Worm (Caenorhabditis elegans) whole organism, young adult: ENCODE data around the gene ZK507.1.

Experiments
- B0035.1 ChIP-seq: sonication (generic microtip); optimal IDR thresholded peaks from 2 replicates; lab custom pipeline; 2016; ENCODE audit warnings: missing genetic modification characterization, mild to moderate bottlenecking, missing compliant biosample characterization, missing genotype, missing genetic modification reagents
- B0336.3 ChIP-seq: fragments of 200-800 bp; sonication (Bioruptor generic); IDR thresholded peaks from 2 replicates; pipeline ENCODE4 v1.3.6; 2022; ENCODE audit warnings: missing genetic modification characterization, missing compliant biosample characterization
- F55B11.4 ChIP-seq: sonication (generic microtip); optimal IDR thresholded peaks from 2 replicates; lab custom pipeline; 2016; ENCODE audit warnings: missing compliant biosample characterization, missing genetic modification characterization, borderline replicate concordance; ENCODE audit not compliant: insufficient read depth
- T07F8.4 ChIP-seq: sonication (generic microtip); optimal IDR thresholded peaks from 2 replicates; lab custom pipeline; 2016; ENCODE audit warnings: mild to moderate bottlenecking, missing genetic modification characterization, moderate library complexity, missing compliant biosample characterization
- atf-7 ChIP-seq: sonication (generic microtip); optimal IDR thresholded peaks from 2 replicates; lab custom pipeline; 2017; ENCODE audit warnings: mild to moderate bottlenecking, missing genetic modification characterization, missing compliant biosample characterization
- attf-3 ChIP-seq: fragments of 200-800 bp; sonication (Bioruptor generic); conservative IDR thresholded peaks from 2 replicates; pipeline ENCODE4 v1.3.6; 2022; ENCODE audit warnings: missing genetic modification reagents, missing genetic modification characterization, missing compliant biosample characterization
- attf-5 ChIP-seq: fragments of 200-800 bp; sonication (Bioruptor generic); optimal IDR thresholded peaks from 2 replicates; lab custom pipeline; 2018; ENCODE audit warnings: mild to moderate bottlenecking, missing genetic modification characterization, missing compliant biosample characterization
- bed-1 ChIP-seq: fragments of 200-800 bp; sonication (Bioruptor generic); IDR thresholded peaks from 2 replicates; pipeline ENCODE4 v1.3.6; 2022; ENCODE audit warnings: missing genetic modification reagents, missing genetic modification characterization, missing compliant biosample characterization
- ccch-3 ChIP-seq: fragments of 200-800 bp; sonication (Bioruptor generic); optimal IDR thresholded peaks from 2 replicates; lab custom pipeline; 2018; ENCODE audit warnings: mild to moderate bottlenecking, missing genetic modification characterization, missing compliant biosample characterization
- cebp-1 ChIP-seq, 2 experiments: fragments of 200-800 bp in 1 of 2; sonication (Bioruptor generic) in 1 of 2; sonication (generic microtip) in 1 of 2; IDR thresholded peaks in 1 of 2; optimal IDR thresholded peaks in 1 of 2; 2 replicates each; pipeline versions ENCODE4 v1.3.6 to Lab custom; 2017 to 2022; ENCODE audit warnings: missing compliant biosample characterization in 2 of 2, missing genetic modification characterization in 2 of 2, mild to moderate bottlenecking in 1 of 2, missing genetic modification reagents in 1 of 2, moderate library complexity in 1 of 2
- ceh-58 ChIP-seq: fragments of 200-800 bp; sonication (Bioruptor generic); IDR thresholded peaks from 2 replicates; pipeline ENCODE4 v1.3.6; 2022; ENCODE audit warnings: missing genetic modification characterization, missing compliant biosample characterization
- die-1 ChIP-seq: sonication (generic microtip); optimal IDR thresholded peaks from 2 replicates; lab custom pipeline; 2016; ENCODE audit warnings: missing genotype, mild to moderate bottlenecking, missing genetic modification characterization, missing compliant biosample characterization
- efl-1 ChIP-seq: fragments of 150-350 bp; optimal IDR thresholded peaks from 2 replicates; lab custom pipeline; 2014; ENCODE audit warnings: missing biosample characterization, missing genetic modification reagents, missing genetic modification characterization
- fkh-3 ChIP-seq: sonication (generic microtip); optimal IDR thresholded peaks from 2 replicates; lab custom pipeline; 2016; ENCODE audit warnings: mild to moderate bottlenecking, missing genetic modification characterization, missing compliant biosample characterization
- hlh-12 ChIP-seq: sonication (generic microtip); optimal IDR thresholded peaks from 2 replicates; lab custom pipeline; 2016; ENCODE audit warnings: missing genetic modification characterization, missing compliant biosample characterization
- hlh-26 ChIP-seq: fragments of 200-800 bp; sonication (Bioruptor generic); conservative IDR thresholded peaks from 2 replicates; pipeline ENCODE4 v1.3.6; 2022; ENCODE audit warnings: missing genetic modification reagents, missing genetic modification characterization, missing compliant biosample characterization
- hmg-1.2 ChIP-seq: fragments of 200-800 bp; sonication (Bioruptor generic); IDR thresholded peaks from 2 replicates; pipeline ENCODE4 v1.3.6; 2022; ENCODE audit warnings: missing genetic modification reagents, missing genetic modification characterization, missing compliant biosample characterization
- hrde-1 ChIP-seq: sonication (generic microtip); optimal IDR thresholded peaks from 2 replicates; lab custom pipeline; 2016; ENCODE audit warnings: missing genetic modification characterization, mild to moderate bottlenecking, missing compliant biosample characterization, moderate library complexity, missing genotype, missing genetic modification reagents, borderline replicate concordance
- hsf-1 ChIP-seq: fragments of 200-800 bp; sonication (Bioruptor generic); IDR thresholded peaks from 2 replicates; pipeline ENCODE4 v1.3.6; 2022; ENCODE audit warnings: missing genetic modification reagents, missing genetic modification characterization, missing compliant biosample characterization
- let-607 ChIP-seq, 2 experiments: fragments of 200-800 bp in 1 of 2; sonication (Bioruptor generic) in 1 of 2; sonication (generic microtip) in 1 of 2; optimal IDR thresholded peaks; 2 replicates each; lab custom pipeline; 2016 to 2018; ENCODE audit warnings: mild to moderate bottlenecking in 2 of 2, missing compliant biosample characterization in 2 of 2, missing genetic modification characterization in 2 of 2, moderate library complexity in 2 of 2, missing genotype in 1 of 2
- lin-35 ChIP-seq, 3 experiments: fragments of 150-350 bp in 2 of 3; sonication (generic microtip) in 1 of 3; optimal IDR thresholded peaks; 2 replicates each; lab custom pipeline; 2014 to 2018; ENCODE audit warnings: missing biosample characterization in 3 of 3, missing genetic modification characterization in 3 of 3, missing genetic modification reagents in 3 of 3
- lin-54 ChIP-seq: fragments of 200-800 bp; sonication (Bioruptor generic); optimal IDR thresholded peaks from 2 replicates; lab custom pipeline; 2018; ENCODE audit warnings: mild to moderate bottlenecking, missing genetic modification characterization, missing compliant biosample characterization
- lsl-1 ChIP-seq: fragments of 200-800 bp; sonication (Bioruptor generic); optimal IDR thresholded peaks from 2 replicates; lab custom pipeline; 2018; ENCODE audit warnings: mild to moderate bottlenecking, missing genetic modification characterization, moderate library complexity, missing compliant biosample characterization
- madf-3 ChIP-seq: fragments of 200-800 bp; sonication (Bioruptor generic); IDR thresholded peaks from 2 replicates; pipeline ENCODE4 v1.3.6; 2022; ENCODE audit warnings: missing genetic modification reagents, missing genetic modification characterization, missing compliant biosample characterization
- mcd-1 ChIP-seq: fragments of 200-800 bp; sonication (Bioruptor generic); IDR thresholded peaks from 2 replicates; pipeline ENCODE4 v1.3.6; 2022; ENCODE audit warnings: missing genetic modification reagents, missing genetic modification characterization, missing compliant biosample characterization
- mel-28 ChIP-seq: sonication (generic microtip); optimal IDR thresholded peaks from 2 replicates; lab custom pipeline; 2016; ENCODE audit warnings: borderline replicate concordance, mild to moderate bottlenecking, missing genetic modification characterization, missing compliant biosample characterization
- nfya-1 ChIP-seq: sonication (generic microtip); optimal IDR thresholded peaks from 2 replicates; lab custom pipeline; 2017; ENCODE audit warnings: antibody characterized with exemption, missing compliant biosample characterization, missing genetic modification characterization, borderline replicate concordance; ENCODE audit not compliant: insufficient read depth
- nfyb-1 ChIP-seq: fragments of 200-800 bp; sonication (Bioruptor generic); IDR thresholded peaks from 2 replicates; pipeline ENCODE4 v1.3.6; 2022; ENCODE audit warnings: missing genetic modification reagents, missing genetic modification characterization, missing compliant biosample characterization
- nhr-27 ChIP-seq: fragments of 200-800 bp; sonication (Bioruptor generic); optimal IDR thresholded peaks from 2 replicates; lab custom pipeline; 2018; ENCODE audit warnings: mild to moderate bottlenecking, missing genetic modification characterization, moderate library complexity, missing compliant biosample characterization
- nhr-80 ChIP-seq: sonication (generic microtip); optimal IDR thresholded peaks from 2 replicates; lab custom pipeline; 2016; ENCODE audit warnings: missing genetic modification characterization, missing compliant biosample characterization
- rcor-1 ChIP-seq: fragments of 200-800 bp; sonication (Bioruptor generic); IDR thresholded peaks from 2 replicates; pipeline ENCODE4 v1.3.6; 2022; ENCODE audit warnings: missing genetic modification reagents, missing genetic modification characterization, missing compliant biosample characterization
- snpc-1.3 ChIP-seq: sonication (generic microtip); optimal IDR thresholded peaks from 2 replicates; lab custom pipeline; 2017; ENCODE audit warnings: missing genetic modification characterization, mild to moderate bottlenecking, missing compliant biosample characterization, antibody characterized with exemption, moderate library complexity, missing genotype, missing genetic modification reagents; ENCODE audit not compliant: insufficient read depth
- snpc-3.4 ChIP-seq: sonication (generic microtip); optimal IDR thresholded peaks from 2 replicates; lab custom pipeline; 2017; ENCODE audit warnings: missing genetic modification characterization, mild to moderate bottlenecking, missing compliant biosample characterization, antibody characterized with exemption, moderate library complexity, missing genotype, missing genetic modification reagents
- somi-1 ChIP-seq: fragments of 200-800 bp; sonication (Bioruptor generic); optimal IDR thresholded peaks from 2 replicates; lab custom pipeline; 2018; ENCODE audit warnings: mild to moderate bottlenecking, missing genetic modification characterization, missing compliant biosample characterization
- unc-130 ChIP-seq: sonication (generic microtip); optimal IDR thresholded peaks from 2 replicates; lab custom pipeline; 2016; ENCODE audit warnings: missing genetic modification reagents, missing genetic modification characterization, missing compliant biosample characterization
- zfh-2 ChIP-seq: fragments of 200-800 bp; sonication (Bioruptor generic); conservative IDR thresholded peaks from 2 replicates; pipeline ENCODE4 v1.3.6; 2022; ENCODE audit warnings: missing genetic modification reagents, missing genetic modification characterization, missing compliant biosample characterization
- ztf-22 ChIP-seq: fragments of 200-800 bp; sonication (Bioruptor generic); optimal IDR thresholded peaks from 2 replicates; lab custom pipeline; 2018; ENCODE audit warnings: mild to moderate bottlenecking, missing genetic modification characterization, moderate library complexity, missing compliant biosample characterization

Gene ZK507.1

ce11 chrIII:9091392-9092291, 9.5 kb downstream of the ZK507.1 start, which contains the start of gene glp-1 (continued):
- TF ChIP-seq nhr-80 (tag; lab: Kevin White, UChicago): no peak
- no peak for TF ChIP-seq hsf-1 (GFP tag; lab: Robert Waterston, UW)
- TF ChIP-seq snpc-3.4: peak; percentile 32
- TF ChIP-seq atf-7: no peak
- TF ChIP-seq hrde-1 (tag; lab: Kevin White, UChicago): no peak
- no peak for TF ChIP-seq rcor-1 (GFP tag; lab: Robert Waterston, UW)
- no peak for TF ChIP-seq attf-5 (GFP tag; lab: Kevin White, UChicago)
- no peak for TF ChIP-seq ztf-22
- TF ChIP-seq lin-54: peak; percentile 31
- peak; percentile 5; the same call in 1 of the 2 replicates for TF ChIP-seq hmg-1.2

DNA sequence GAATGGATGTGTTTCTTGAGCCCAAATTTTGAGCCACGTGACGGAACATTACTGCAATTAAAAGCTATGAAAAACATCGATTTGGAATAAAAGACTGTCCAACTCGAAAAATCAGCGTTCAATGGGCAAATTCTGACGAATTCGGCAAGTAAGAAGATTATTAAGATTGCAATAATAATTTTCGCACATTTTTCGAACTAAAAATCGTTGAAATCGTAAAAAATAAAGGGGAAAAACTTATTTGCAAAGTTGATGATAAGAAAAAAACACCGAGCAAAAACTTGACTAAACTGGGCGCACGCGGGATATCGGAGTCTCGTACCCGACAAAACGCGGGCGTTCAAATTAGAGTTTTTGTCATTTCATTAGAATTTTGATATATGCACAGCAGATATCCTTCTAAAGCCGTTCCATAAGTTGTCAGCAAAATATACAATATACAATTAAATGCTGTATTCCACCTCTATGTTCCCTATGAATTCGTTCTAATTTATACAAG, 11.7 kb downstream of the ZK507.1 start, which contains the start of the genes mccc-2 and mrpl-44:
Gene mccc-2, minus strand, starts transcription at position 51 of the 499 bp plus-strand sequence.
Gene mrpl-44, minus strand, starts transcription at position 51 of the 499 bp plus-strand sequence.
- no peak for TF ChIP-seq snpc-1.3 (tag; lab: Kevin White, UChicago)
- TF ChIP-seq nfyb-1: no peak
- TF ChIP-seq mcd-1 (GFP tag; lab: Robert Waterston, UW): 0 out of 2 replicates have a peak, but pooled peaks have one; percentile 25
- TF ChIP-seq bed-1: no peak
- TF ChIP-seq attf-3 (GFP tag; lab: Robert Waterston, UW): peak; percentile 96
- no peak for TF ChIP-seq madf-3
- no peak for TF ChIP-seq ccch-3 (GFP tag; lab: Kevin White, UChicago)
- no peak for TF ChIP-seq ceh-58 (GFP tag; lab: Robert Waterston, UW)
- peak; percentile 56 for TF ChIP-seq lin-54
- peak; percentile 52 for TF ChIP-seq efl-1
- no peak for TF ChIP-seq unc-130 (GFP tag; lab: Kevin White, UChicago)

ce11 chrIII:9084329-9084728, 16.8 kb downstream of the ZK507.1 start:
- TF ChIP-seq fkh-3 (no peak), cebp-1 (GFP tag; IDR thresholded peaks at IDR 0.05; lab: Robert Waterston, UW) (no peak), cebp-1 (tag; optimal IDR thresholded peaks at IDR 0.05; lab: Kevin White, UChicago) (peak; percentile 13), mcd-1 (GFP tag; lab: Robert Waterston, UW) (0 out of 2 replicates have a peak, but pooled peaks have one; percentile 11), B0336.3 (GFP tag; lab: Robert Waterston, UW) (0 out of 2 replicates have a peak, but pooled peaks have one; percentile 14), nhr-27 (no peak)

ce11 chrIII:9083118-9083517, 18.0 kb downstream of the ZK507.1 start:
- TF ChIP-seq somi-1 (GFP tag; lab: Kevin White, UChicago) (peak; percentile 42), mcd-1 (GFP tag; lab: Robert Waterston, UW) (no peak), lin-35 (GFP tag; optimal IDR thresholded peaks at IDR 0.05; lab: Kevin White, UChicago) (peak in 1 of 3 experiments; percentile 11)

DNA sequence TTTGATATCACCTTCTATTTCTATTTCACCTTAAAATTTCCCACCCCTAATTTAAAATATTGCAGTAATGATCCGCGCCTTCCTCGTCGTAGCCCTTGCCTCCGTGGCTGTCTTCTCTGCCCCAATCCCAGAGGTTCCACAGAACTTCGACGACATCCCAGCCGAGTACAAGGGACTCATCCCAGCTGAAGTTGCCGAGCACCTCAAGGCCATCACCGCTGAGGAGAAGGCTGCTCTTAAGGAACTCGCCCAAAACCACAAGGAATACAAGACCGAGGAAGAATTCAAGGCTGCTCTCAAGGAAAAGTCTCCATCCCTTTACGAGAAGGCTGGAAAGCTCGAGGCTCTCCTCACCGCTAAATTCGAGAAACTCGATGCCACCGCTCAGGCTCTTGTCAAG, 19.3 kb downstream of the ZK507.1 start, which contains the start of gene far-2:
Gene far-2, plus strand, starts transcription at position 66 of the 400 bp plus-strand sequence.
- TF ChIP-seq B0035.1 (no peak), hlh-26 (GFP tag; lab: Robert Waterston, UW) (no peak), die-1 (no peak), F55B11.4 (tag; lab: Kevin White, UChicago) (no peak), zfh-2 (GFP tag; lab: Robert Waterston, UW) (peak; percentile 75), mel-28 (tag; lab: Kevin White, UChicago) (no peak), hlh-12 (tag; lab: Kevin White, UChicago) (no peak), lsl-1 (GFP tag; lab: Kevin White, UChicago) (no peak), T07F8.4 (tag; lab: Kevin White, UChicago) (no peak), nfyb-1 (0 out of 2 replicates have a peak, but pooled peaks have one; percentile 46), nfya-1 (no peak), bed-1 (no peak), let-607 (tag; optimal IDR thresholded peaks at IDR 0.05; lab: Kevin White, UChicago) (no peak), rcor-1 (GFP tag; lab: Robert Waterston, UW) (no peak), hrde-1 (tag; lab: Kevin White, UChicago) (no peak)
